Fruit fly (Drosophila melanogaster) whole organism, embryonic: ENCODE data around the gene Wwox.

Experiments
- Ada2b ChIP-seq: fragments of 200-800 bp; sonication (Bioruptor generic); IDR thresholded peaks from 2 replicates; pipeline ENCODE4 v1.3.6; 2022; ENCODE audit warnings: missing biosample characterization, missing genetic modification characterization
- Asciz ChIP-seq: fragments of 200-800 bp; sonication (Bioruptor generic); optimal IDR thresholded peaks from 2 replicates; lab custom pipeline; 2017; ENCODE audit warnings: missing biosample characterization, mild to moderate bottlenecking, missing genetic modification characterization, missing genetic modification reagents
- BEAF-32 ChIP-seq: fragments of 200-800 bp; sonication (Bioruptor generic); optimal IDR thresholded peaks from 3 replicates; lab custom pipeline; 2017; ENCODE audit warnings: missing biosample characterization, missing genetic modification characterization, mild to moderate bottlenecking, moderate library complexity, missing genetic modification reagents
- CG11093 ChIP-seq: fragments of 200-800 bp; sonication (Bioruptor generic); IDR thresholded peaks from 3 replicates; pipeline ENCODE4 v1.3.6; 2022; ENCODE audit warnings: missing biosample characterization, missing genetic modification characterization
- CG11398 ChIP-seq: fragments of 200-800 bp; sonication (Bioruptor generic); optimal IDR thresholded peaks from 2 replicates; lab custom pipeline; 2016; ENCODE audit warnings: missing biosample characterization, missing genetic modification characterization
- CG12071 ChIP-seq: fragments of 200-800 bp; sonication (Bioruptor generic); optimal IDR thresholded peaks from 3 replicates; lab custom pipeline; 2018; ENCODE audit warnings: missing biosample characterization, mild to moderate bottlenecking, missing genetic modification characterization
- CG14860 ChIP-seq: fragments of 200-800 bp; sonication (Bioruptor generic); IDR thresholded peaks from 3 replicates; pipeline ENCODE4 v1.3.6; 2022; ENCODE audit warnings: missing biosample characterization, missing genetic modification characterization; ENCODE audit not compliant: partially characterized antibody
- CG15073 ChIP-seq: fragments of 200-800 bp; sonication (Bioruptor generic); optimal IDR thresholded peaks from 2 replicates; lab custom pipeline; 2016; ENCODE audit warnings: missing biosample characterization, missing genetic modification characterization
- CG15696 ChIP-seq: fragments of 200-800 bp; sonication (Bioruptor generic); optimal IDR thresholded peaks from 2 replicates; lab custom pipeline; 2019; ENCODE audit warnings: missing biosample characterization, mild to moderate bottlenecking, missing genetic modification characterization, moderate library complexity
- CG1603 ChIP-seq: fragments of 200-800 bp; sonication (Bioruptor generic); optimal IDR thresholded peaks from 2 replicates; lab custom pipeline; 2019; ENCODE audit warnings: missing biosample characterization, mild to moderate bottlenecking, missing genetic modification characterization, moderate library complexity
- CG1647 ChIP-seq: fragments of 200-800 bp; sonication (Bioruptor generic); optimal IDR thresholded peaks from 3 replicates; lab custom pipeline; 2016; ENCODE audit warnings: missing biosample characterization, missing genetic modification characterization
- CG16815 ChIP-seq: fragments of 200-800 bp; sonication (Bioruptor generic); optimal IDR thresholded peaks from 3 replicates; lab custom pipeline; 2017; ENCODE audit warnings: missing biosample characterization, mild to moderate bottlenecking, missing genetic modification characterization
- CG17328 ChIP-seq: fragments of 200-800 bp; sonication (Bioruptor generic); IDR thresholded peaks from 2 replicates; pipeline ENCODE4 v1.3.6; 2022; ENCODE audit warnings: missing biosample characterization, missing genetic modification characterization
- CG33213 ChIP-seq: fragments of 200-800 bp; sonication (Bioruptor generic); optimal IDR thresholded peaks from 3 replicates; lab custom pipeline; 2016; ENCODE audit warnings: missing biosample characterization, missing genetic modification characterization
- CG34376 ChIP-seq: fragments of 200-800 bp; sonication (Bioruptor generic); optimal IDR thresholded peaks from 2 replicates; lab custom pipeline; 2018; ENCODE audit warnings: missing biosample characterization, mild to moderate bottlenecking, missing genetic modification characterization
- CG34422 ChIP-seq: fragments of 200-800 bp; sonication (Bioruptor generic); IDR thresholded peaks from 3 replicates; pipeline ENCODE4 v1.3.6; 2022; ENCODE audit warnings: missing biosample characterization, missing genetic modification characterization
- CG3726 ChIP-seq: fragments of 200-800 bp; sonication (Bioruptor generic); IDR thresholded peaks from 3 replicates; pipeline ENCODE4, ENCODE4 v1.3.6; 2022; ENCODE audit warnings: missing biosample characterization, missing genetic modification characterization
- CG3838 ChIP-seq: fragments of 200-800 bp; sonication (Bioruptor generic); optimal IDR thresholded peaks from 3 replicates; lab custom pipeline; 2016; ENCODE audit warnings: missing biosample characterization, missing genetic modification characterization
- CG6175 ChIP-seq: fragments of 200-800 bp; sonication (Bioruptor generic); IDR thresholded peaks from 3 replicates; pipeline ENCODE4 v1.3.6; 2022; ENCODE audit warnings: missing biosample characterization, missing genetic modification characterization
- CG6254 ChIP-seq: fragments of 200-800 bp; sonication (Bioruptor generic); optimal IDR thresholded peaks from 3 replicates; lab custom pipeline; 2017; ENCODE audit warnings: mild to moderate bottlenecking, missing biosample characterization, missing genetic modification reagents, missing genetic modification characterization
- CG6272 ChIP-seq: fragments of 200-800 bp; sonication (Bioruptor generic); IDR thresholded peaks from 2 replicates; pipeline ENCODE4 v1.3.6; 2022; ENCODE audit warnings: missing biosample characterization, missing genetic modification characterization
- CG6854 ChIP-seq: fragments of 200-800 bp; sonication (Bioruptor generic); optimal IDR thresholded peaks from 3 replicates; lab custom pipeline; 2017; ENCODE audit warnings: missing biosample characterization, mild to moderate bottlenecking, missing genetic modification characterization
- CG7271 ChIP-seq: fragments of 200-800 bp; sonication (Bioruptor generic); optimal IDR thresholded peaks from 2 replicates; lab custom pipeline; 2018; ENCODE audit warnings: missing biosample characterization, mild to moderate bottlenecking, missing genetic modification characterization, moderate library complexity
- CG7786 ChIP-seq: fragments of 200-800 bp; sonication (Bioruptor generic); optimal IDR thresholded peaks from 2 replicates; lab custom pipeline; 2016; ENCODE audit warnings: missing biosample characterization, missing genetic modification characterization
- CG7928 ChIP-seq: fragments of 200-800 bp; sonication (Bioruptor generic); optimal IDR thresholded peaks from 2 replicates; lab custom pipeline; 2017; ENCODE audit warnings: missing biosample characterization, mild to moderate bottlenecking, missing genetic modification characterization
- CrebB ChIP-seq: fragments of 200-800 bp; sonication (Bioruptor generic); optimal IDR thresholded peaks from 3 replicates; lab custom pipeline; 2018; ENCODE audit warnings: missing biosample characterization, mild to moderate bottlenecking, missing genetic modification characterization
- Gsc ChIP-seq: fragments of 200-800 bp; sonication (Bioruptor generic); IDR thresholded peaks from 2 replicates; pipeline ENCODE4 v1.3.6; 2022; ENCODE audit warnings: missing biosample characterization, missing genetic modification characterization
- H2.0 ChIP-seq: fragments of 200-800 bp; sonication (Bioruptor generic); IDR thresholded peaks from 2 replicates; pipeline ENCODE4 v1.3.6; 2022; ENCODE audit warnings: missing biosample characterization, missing genetic modification characterization
- HLH54F ChIP-seq: fragments of 200-800 bp; sonication (Bioruptor generic); optimal IDR thresholded peaks from 3 replicates; lab custom pipeline; 2016; ENCODE audit warnings: missing biosample characterization, missing genetic modification characterization
- Hmr ChIP-seq: fragments of 200-800 bp; sonication (Bioruptor generic); optimal IDR thresholded peaks from 3 replicates; lab custom pipeline; 2017; ENCODE audit warnings: mild to moderate bottlenecking, missing biosample characterization, missing genetic modification reagents, missing genetic modification characterization
- NfI ChIP-seq: fragments of 200-800 bp; sonication (Bioruptor generic); optimal IDR thresholded peaks from 3 replicates; lab custom pipeline; 2018; ENCODE audit warnings: missing biosample characterization, mild to moderate bottlenecking, missing genetic modification characterization, moderate library complexity
- Optix ChIP-seq: fragments of 200-800 bp; sonication (Bioruptor generic); IDR thresholded peaks from 3 replicates; pipeline ENCODE4 v1.3.6; 2022; ENCODE audit warnings: missing biosample characterization, missing genetic modification characterization
- PHDP ChIP-seq: fragments of 200-800 bp; sonication (Bioruptor generic); optimal IDR thresholded peaks from 3 replicates; lab custom pipeline; 2018; ENCODE audit warnings: missing biosample characterization, mild to moderate bottlenecking, missing genetic modification characterization, moderate library complexity
- Spps ChIP-seq: fragments of 200-800 bp; sonication (Bioruptor generic); optimal IDR thresholded peaks from 2 replicates; lab custom pipeline; 2018; ENCODE audit warnings: missing biosample characterization, mild to moderate bottlenecking, missing genetic modification characterization
- Tbp ChIP-seq: fragments of >200 bp; optimal IDR thresholded peaks from 2 replicates; lab custom pipeline; 2018; ENCODE audit warnings: missing biosample characterization, missing genetic modification characterization
- ab ChIP-seq: fragments of 200-800 bp; sonication (Bioruptor generic); optimal IDR thresholded peaks from 2 replicates; lab custom pipeline; 2016; ENCODE audit warnings: missing biosample characterization, missing genetic modification characterization
- br ChIP-seq: fragments of >200 bp; optimal IDR thresholded peaks from 2 replicates; lab custom pipeline; 2017
- bsh ChIP-seq, 2 experiments: fragments of 200-800 bp; sonication (Bioruptor generic); optimal IDR thresholded peaks; 2 replicates each; lab custom pipeline; 2017 to 2018; ENCODE audit warnings: mild to moderate bottlenecking in 2 of 2, missing biosample characterization in 2 of 2, missing genetic modification characterization in 2 of 2, moderate library complexity in 1 of 2
- crc ChIP-seq: fragments of 200-800 bp; sonication (Bioruptor generic); optimal IDR thresholded peaks from 2 replicates; lab custom pipeline; 2016; ENCODE audit warnings: missing biosample characterization, missing genetic modification characterization
- crp ChIP-seq, 2 experiments: fragments of 200-800 bp; sonication (Bioruptor generic); optimal IDR thresholded peaks; 2 replicates in 1 of 2; 3 replicates in 1 of 2; lab custom pipeline; 2017; ENCODE audit warnings: missing biosample characterization in 2 of 2, missing genetic modification characterization in 2 of 2, mild to moderate bottlenecking in 1 of 2, moderate library complexity in 1 of 2
- grn ChIP-seq: fragments of 200-800 bp; sonication (Bioruptor generic); optimal IDR thresholded peaks from 3 replicates; lab custom pipeline; 2017; ENCODE audit warnings: missing biosample characterization, missing genetic modification characterization
- gsb-n ChIP-seq: fragments of 200-800 bp; sonication (Bioruptor generic); optimal IDR thresholded peaks from 3 replicates; lab custom pipeline; 2018; ENCODE audit warnings: missing biosample characterization, mild to moderate bottlenecking, missing genetic modification characterization
- jumu ChIP-seq: fragments of 200-800 bp; sonication (Bioruptor generic); optimal IDR thresholded peaks from 3 replicates; lab custom pipeline; 2016; ENCODE audit warnings: missing biosample characterization, missing genetic modification characterization
- org-1 ChIP-seq: fragments of 200-800 bp; sonication (Bioruptor generic); optimal IDR thresholded peaks from 2 replicates; lab custom pipeline; 2017; ENCODE audit warnings: missing biosample characterization, missing genetic modification characterization
- phol ChIP-seq: fragments of 200-800 bp; sonication (Bioruptor generic); optimal IDR thresholded peaks from 3 replicates; lab custom pipeline; 2018; ENCODE audit warnings: missing biosample characterization, mild to moderate bottlenecking, missing genetic modification characterization, moderate library complexity
- sim ChIP-seq: fragments of 200-800 bp; sonication (Bioruptor generic); IDR thresholded peaks from 2 replicates; pipeline ENCODE4 v1.3.6; 2022; ENCODE audit warnings: missing biosample characterization, missing genetic modification characterization
- trem ChIP-seq: fragments of 200-800 bp; optimal IDR thresholded peaks from 3 replicates; lab custom pipeline; 2019; ENCODE audit warnings: missing biosample characterization, mild to moderate bottlenecking, missing genetic modification characterization, moderate library complexity
- ttk ChIP-seq: fragments of 200-800 bp; sonication (Bioruptor generic); IDR thresholded peaks from 2 replicates; pipeline ENCODE4 v2.1.2; 2022; ENCODE audit warnings: missing biosample characterization, missing genetic modification characterization
- tx ChIP-seq: fragments of 200-800 bp; sonication (Bioruptor generic); optimal IDR thresholded peaks from 2 replicates; lab custom pipeline; 2016; ENCODE audit warnings: missing biosample characterization, missing genetic modification characterization
- zf30C ChIP-seq: fragments of 200-800 bp; sonication (Bioruptor generic); optimal IDR thresholded peaks from 3 replicates; lab custom pipeline; 2018; ENCODE audit warnings: missing biosample characterization, mild to moderate bottlenecking, missing genetic modification characterization

Wwox gene

dm6 chr2L:8042645-8043281, 38.7 kb upstream of the Wwox start, which contains the start of gene RpL36A (continued):
- TF ChIP-seq H2.0 (GFP tag; lab: Robert Waterston, UW) (no peak; the same call in 1 of the 2 replicates), tx (GFP tag; lab: Kevin White, UChicago) (no peak), Optix (GFP tag; lab: Robert Waterston, UW) (0 out of 3 replicates have a peak, but pooled peaks have one; percentile 40), CG1647 (GFP tag; lab: Kevin White, UChicago) (no peak), crp (GFP tag; optimal IDR thresholded peaks at IDR 0.05; lab: Kevin White, UChicago) (no peak), BEAF-32 (GFP tag; lab: Kevin White, UChicago) (peak; percentile 92), CG34376 (GFP tag; lab: Kevin White, UChicago) (peak; percentile 85), bsh (GFP tag; optimal IDR thresholded peaks at IDR 0.05; lab: Kevin White, UChicago) (peak; percentile 29 to 55), CG6175 (0 out of 3 replicates have a peak, but pooled peaks have one; percentile 24), CG1603 (tag; lab: Kevin White, UChicago) (peak; percentile 82), zf30C (GFP tag; lab: Kevin White, UChicago) (no peak), CrebB (peak; percentile 84), ab (GFP tag; lab: Kevin White, UChicago) (no peak), CG7928 (GFP tag; lab: Kevin White, UChicago) (no peak), gsb-n (tag; lab: Kevin White, UChicago) (no peak), CG33213 (GFP tag; lab: Kevin White, UChicago) (no peak), PHDP (tag; lab: Kevin White, UChicago) (peak; percentile 72), ttk (GFP tag; lab: Robert Waterston, UW) (peak; percentile 18; the same call in 1 of the 2 replicates), br (lab: Kevin White, UChicago) (no peak), CG6272 (GFP tag; lab: Robert Waterston, UW) (peak; percentile 15; the same call in 1 of the 2 replicates), crc (GFP tag; lab: Kevin White, UChicago) (peak; percentile 21), Ada2b (no peak; the same call in 1 of the 2 replicates), CG34422 (GFP tag; lab: Robert Waterston, UW) (0 out of 3 replicates have a peak, but pooled peaks have one; percentile 39), CG6854 (peak; percentile 75), Asciz (GFP tag; lab: Kevin White, UChicago) (no peak), trem (tag; lab: Kevin White, UChicago) (peak; percentile 32), phol (tag; lab: Kevin White, UChicago) (peak; percentile 41), NfI (peak; percentile 83), CG12071 (GFP tag; lab: Kevin White, UChicago) (peak; percentile 75), jumu (GFP tag; lab: Kevin White, UChicago) (no peak), sim (GFP tag; lab: Robert Waterston, UW) (no peak), HLH54F (GFP tag; lab: Kevin White, UChicago) (peak; percentile 31), CG7271 (tag; lab: Kevin White, UChicago) (no peak), Hmr (GFP tag; lab: Kevin White, UChicago) (peak; percentile 78), CG7786 (GFP tag; lab: Kevin White, UChicago) (peak; percentile 35), CG3838 (GFP tag; lab: Kevin White, UChicago) (no peak), Gsc (no peak), CG15696 (tag; lab: Kevin White, UChicago) (no peak), org-1 (peak; percentile 43), CG6254 (GFP tag; lab: Kevin White, UChicago) (no peak), CG16815 (GFP tag; lab: Kevin White, UChicago) (no peak), Tbp (no peak), CG15073 (GFP tag; lab: Kevin White, UChicago) (no peak), Spps (tag; lab: Kevin White, UChicago) (no peak), CG14860 (GFP tag; lab: Robert Waterston, UW) (peak; percentile 81), CG3726 (GFP tag; lab: Robert Waterston, UW) (no peak), CG11398 (GFP tag; lab: Kevin White, UChicago) (peak; percentile 52), CG11093 (GFP tag; lab: Robert Waterston, UW) (no peak), grn (GFP tag; lab: Kevin White, UChicago) (no peak), CG17328 (GFP tag; lab: Robert Waterston, UW) (peak; percentile 63)
